Worm (Caenorhabditis elegans): ENCODE results near the gene F37C12.10.

ce11 chrIII:7161055-7161454, 27.1 kb downstream of the F37C12.10 start, which contains the start of gene rnp-7:
- no peak for TF ChIP-seq snpc-4 (tag; optimal IDR thresholded peaks at IDR 0.05)
- no peak for TF ChIP-seq sma-9 (GFP tag; optimal IDR thresholded peaks at IDR 0.05)
- TF ChIP-seq sma-9 (tag; optimal IDR thresholded peaks at IDR 0.05), result no peak

Measured in whole organism, L2 larva.